Worm (Caenorhabditis elegans): ENCODE results near the gene Y59A8B.25.

DNA sequence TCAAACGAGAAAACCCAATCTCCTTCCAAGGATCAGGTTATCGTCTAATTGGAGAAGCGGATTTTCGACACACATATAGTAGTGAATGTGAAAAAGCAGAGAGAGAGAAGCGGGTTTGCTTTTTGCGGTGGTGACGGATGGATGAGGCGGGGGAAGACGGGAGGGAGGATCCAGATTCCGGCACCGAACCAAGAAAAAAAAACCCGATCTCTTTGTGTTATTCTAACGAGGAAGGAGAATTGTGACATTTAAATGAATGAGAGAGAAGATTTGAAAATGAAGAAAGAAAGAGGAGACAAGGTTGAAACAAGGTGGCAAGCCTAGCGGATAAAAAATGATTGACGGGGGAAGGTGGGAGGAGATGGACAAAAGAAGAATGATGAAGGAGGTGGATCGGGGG lies 51.3 kb downstream of the Y59A8B.25 start:
- TF ChIP-seq flt-1 (GFP tag; IDR thresholded peaks at IDR 0.05), result no peak
- no peak for TF ChIP-seq cog-1 (tag; optimal IDR thresholded peaks at IDR 0.05)
- no peak for TF ChIP-seq T22C8.4 (GFP tag; IDR thresholded peaks at IDR 0.05)
- no peak for TF ChIP-seq klf-2 (GFP tag; conservative IDR thresholded peaks at IDR 0.05)
- no peak for TF ChIP-seq med-1 (GFP tag; optimal IDR thresholded peaks at IDR 0.05; ENCODE audit: insufficient read depth)
- TF ChIP-seq tab-1 (GFP tag; IDR thresholded peaks at IDR 0.05), result no peak
